Worm (Caenorhabditis elegans) whole organism, early embryonic: ENCODE measurements around the gene odr-10.

Experiments
- F13C5.2 ChIP-seq: sonication (generic microtip); optimal IDR thresholded peaks from 2 replicates; lab custom pipeline; 2017; ENCODE audit warnings: mild to moderate bottlenecking, missing genetic modification characterization, inconsistent platforms, missing compliant biosample characterization
- aly-1 ChIP-seq: sonication (generic microtip); optimal IDR thresholded peaks from 2 replicates; lab custom pipeline; 2016; ENCODE audit warnings: missing genetic modification characterization, missing compliant biosample characterization
- ama-1 ChIP-seq: fragments of 150-350 bp; optimal IDR thresholded peaks from 2 replicates; lab custom pipeline; 2014
- ceh-13 ChIP-seq: fragments of 200-800 bp; sonication (Bioruptor generic); optimal IDR thresholded peaks from 2 replicates; lab custom pipeline; 2018; ENCODE audit warnings: mild to moderate bottlenecking, missing genetic modification characterization, missing compliant biosample characterization
- ceh-36 ChIP-seq: sonication (generic microtip); optimal IDR thresholded peaks from 2 replicates; lab custom pipeline; 2016; ENCODE audit warnings: missing genetic modification characterization, inconsistent platforms, missing compliant biosample characterization
- flt-1 ChIP-seq: fragments of 200-800 bp; sonication (Bioruptor generic); IDR thresholded peaks from 2 replicates; pipeline ENCODE4 v1.3.6; 2022; ENCODE audit warnings: missing genetic modification characterization, missing compliant biosample characterization
- hmbx-1 ChIP-seq: sonication (generic microtip); optimal IDR thresholded peaks from 2 replicates; lab custom pipeline; 2016; ENCODE audit warnings: mild to moderate bottlenecking, missing genetic modification characterization, missing compliant biosample characterization
- hmg-4 ChIP-seq: fragments of 200-800 bp; sonication (Bioruptor generic); optimal IDR thresholded peaks from 2 replicates; lab custom pipeline; 2018; ENCODE audit warnings: mild to moderate bottlenecking, missing genetic modification characterization, missing compliant biosample characterization
- hnd-1 ChIP-seq: sonication (generic microtip); optimal IDR thresholded peaks from 2 replicates; lab custom pipeline; 2016; ENCODE audit warnings: missing genetic modification characterization, missing compliant biosample characterization
- pes-1 ChIP-seq: fragments of 200-800 bp; sonication (Bioruptor generic); IDR thresholded peaks from 2 replicates; pipeline ENCODE4 v1.3.6; 2022; ENCODE audit warnings: missing genetic modification reagents, missing genetic modification characterization, missing compliant biosample characterization
- sea-1 ChIP-seq: fragments of 200-800 bp; sonication (Bioruptor generic); conservative IDR thresholded peaks from 2 replicates; pipeline ENCODE4 v1.3.6; 2022; ENCODE audit warnings: missing genetic modification characterization, missing compliant biosample characterization
- tbx-11 ChIP-seq: fragments of 200-800 bp; sonication (Bioruptor generic); IDR thresholded peaks from 2 replicates; pipeline ENCODE4 v1.3.6; 2022; ENCODE audit warnings: missing genetic modification characterization, missing compliant biosample characterization
- tbx-37 ChIP-seq: fragments of 200-800 bp; sonication (Bioruptor generic); conservative IDR thresholded peaks from 2 replicates; pipeline ENCODE4 v1.3.6; 2022; ENCODE audit warnings: missing genetic modification reagents, missing genetic modification characterization, missing compliant biosample characterization
- tra-4 ChIP-seq: sonication (generic microtip); optimal IDR thresholded peaks from 2 replicates; lab custom pipeline; 2017; ENCODE audit warnings: missing genetic modification characterization, missing compliant biosample characterization

- TF ChIP-seq ama-1 (lab: Kevin White, UChicago) (no peak), tra-4 (no peak), hmg-4 (GFP tag; lab: Kevin White, UChicago) (no peak), F13C5.2 (tag; lab: Kevin White, UChicago) (no peak), pes-1 (GFP tag; lab: Robert Waterston, UW) (no peak), hmbx-1 (no peak), tbx-11 (GFP tag; lab: Robert Waterston, UW) (no peak), ceh-36 (tag; lab: Kevin White, UChicago) (no peak), ceh-13 (GFP tag; lab: Kevin White, UChicago) (no peak), flt-1 (GFP tag; lab: Robert Waterston, UW) (no peak), sea-1 (GFP tag; lab: Robert Waterston, UW) (no peak), aly-1 (tag; lab: Kevin White, UChicago) (no peak), tbx-37 (GFP tag; lab: Robert Waterston, UW) (no peak), hnd-1 (no peak)
These were observed 9.0 kb upstream of the odr-10 start, which contains the start of gene F41C6.4 for ce11 chrX:6874723-6875122.
